Fruit fly (Drosophila melanogaster) whole organism, prepupa: ENCODE measurements around the gene mbt.

Source experiments
- CG10631 ChIP-seq: fragments of 200-800 bp; sonication (Bioruptor generic); optimal IDR thresholded peaks from 2 replicates; lab custom pipeline; 2016; ENCODE audit warnings: missing biosample characterization, missing genetic modification characterization
- CG10669 ChIP-seq: fragments of 200-800 bp; sonication (Bioruptor generic); optimal IDR thresholded peaks from 3 replicates; lab custom pipeline; 2018; ENCODE audit warnings: missing biosample characterization, mild to moderate bottlenecking, missing genetic modification characterization, moderate library complexity
- CG7368 ChIP-seq: fragments of 200-800 bp; sonication (Bioruptor generic); optimal IDR thresholded peaks from 3 replicates; lab custom pipeline; 2016; ENCODE audit warnings: missing biosample characterization, missing genetic modification characterization
- CG8119 ChIP-seq: fragments of 200-800 bp; sonication (Bioruptor generic); IDR thresholded peaks from 3 replicates; pipeline ENCODE4 v1.3.6; 2022; ENCODE audit warnings: missing biosample characterization, missing genetic modification characterization
- CG8632 ChIP-seq: fragments of 200-800 bp; sonication (Bioruptor generic); optimal IDR thresholded peaks from 3 replicates; lab custom pipeline; 2016; ENCODE audit warnings: missing biosample characterization, missing genetic modification characterization
- Gug ChIP-seq: fragments of 200-800 bp; sonication (Bioruptor generic); IDR thresholded peaks from 2 replicates; pipeline ENCODE4 v1.3.6; 2022; ENCODE audit warnings: missing biosample characterization, missing genetic modification characterization
- Lpt ChIP-seq: fragments of 200-800 bp; sonication (Bioruptor generic); optimal IDR thresholded peaks from 3 replicates; lab custom pipeline; 2016; ENCODE audit warnings: missing biosample characterization, missing genetic modification characterization
- Sox102F ChIP-seq: fragments of 200-800 bp; sonication (Bioruptor generic); optimal IDR thresholded peaks from 2 replicates; lab custom pipeline; 2016; ENCODE audit warnings: missing biosample characterization, mild to moderate bottlenecking, missing genetic modification characterization
- eg ChIP-seq: fragments of 200-800 bp; sonication (Bioruptor generic); IDR thresholded peaks from 3 replicates; pipeline ENCODE4 v1.3.6; 2022; ENCODE audit warnings: missing biosample characterization, missing genetic modification characterization
- fd85E ChIP-seq: fragments of 200-800 bp; sonication (Bioruptor generic); optimal IDR thresholded peaks from 3 replicates; lab custom pipeline; 2016; ENCODE audit warnings: missing biosample characterization, missing genetic modification characterization
- lz ChIP-seq: fragments of 200-800 bp; sonication (Bioruptor generic); optimal IDR thresholded peaks from 3 replicates; lab custom pipeline; 2016; ENCODE audit warnings: missing biosample characterization, missing genetic modification characterization
- pdm3 ChIP-seq: fragments of 200-800 bp; sonication (Bioruptor generic); optimal IDR thresholded peaks from 3 replicates; lab custom pipeline; 2016; ENCODE audit warnings: missing biosample characterization, missing genetic modification characterization

dm6 chrX:16654931-16655409 lies 44.5 kb downstream of the mbt start, which contains the start of the genes Nemp and r:
- TF ChIP-seq fd85E (GFP tag; lab: Kevin White, UChicago) (no peak), CG8119 (GFP tag; lab: Robert Waterston, UW) (no peak), CG10669 (GFP tag; lab: Kevin White, UChicago) (no peak), Lpt (GFP tag; lab: Kevin White, UChicago) (no peak), eg (no peak), Sox102F (GFP tag; lab: Kevin White, UChicago) (no peak), CG8632 (GFP tag; lab: Kevin White, UChicago) (no peak), Gug (GFP tag; lab: Robert Waterston, UW) (no peak), CG10631 (no peak), pdm3 (GFP tag; lab: Kevin White, UChicago) (no peak), lz (GFP tag; lab: Kevin White, UChicago) (no peak), CG7368 (GFP tag; lab: Kevin White, UChicago) (no peak)
